Fruit fly (Drosophila melanogaster) S2 (cell line): ENCODE measurements around the gene amrt.

Experiments
- CG8478 ChIP-seq: fragments of >200 bp; optimal IDR thresholded peaks from 2 replicates; lab custom pipeline; 2018
- CTCF ChIP-seq, 2 experiments: fragments of >200 bp; optimal IDR thresholded peaks; 2 replicates each; lab custom pipeline; 2018

DNA sequence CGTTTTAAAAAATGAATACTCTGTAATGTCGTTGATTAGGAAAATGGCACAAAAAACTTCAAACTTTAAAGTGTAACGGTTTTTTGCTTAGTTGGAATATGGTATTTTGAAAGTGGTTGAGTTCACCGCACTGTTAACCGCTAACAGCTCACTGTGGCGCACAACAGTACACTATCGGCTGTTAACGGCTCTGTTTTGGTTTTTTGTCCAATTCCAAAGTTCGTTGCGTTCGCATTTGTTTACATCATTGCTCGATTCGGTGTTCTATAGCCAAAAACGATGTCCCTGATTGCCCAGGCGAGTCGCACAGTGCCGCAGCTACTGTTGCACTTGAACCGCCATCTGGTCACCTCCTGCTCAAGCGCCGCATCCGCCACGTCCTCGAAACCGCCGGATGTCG lies 29.2 kb downstream of the amrt start, which contains the start of gene CG11095:
- TF ChIP-seq CG8478 (lab: Kevin White, UChicago), result no peak
- TF ChIP-seq CTCF (optimal IDR thresholded peaks at IDR 0.05; lab: Kevin White, UChicago), result peak in 1 of 2 experiments; percentile 29
